Worm (Caenorhabditis elegans) whole organism, young adult: ENCODE results near the gene C33A12.19.

Experiments used
- B0261.1 ChIP-seq: sonication (generic microtip); optimal IDR thresholded peaks from 2 replicates; lab custom pipeline; 2016; ENCODE audit warnings: mild to moderate bottlenecking, missing genetic modification characterization, moderate library complexity, missing compliant biosample characterization
- C06A6.2 ChIP-seq: fragments of 200-800 bp; sonication (Bioruptor generic); conservative IDR thresholded peaks from 2 replicates; pipeline ENCODE4 v1.3.6; 2022; ENCODE audit warnings: missing genetic modification characterization, missing compliant biosample characterization
- F23B12.7 ChIP-seq: sonication (generic microtip); optimal IDR thresholded peaks from 2 replicates; lab custom pipeline; 2017; ENCODE audit warnings: missing genetic modification characterization, mild to moderate bottlenecking, missing compliant biosample characterization, antibody characterized with exemption, moderate library complexity; ENCODE audit not compliant: insufficient read depth
- F33H1.4 ChIP-seq: fragments of 200-800 bp; sonication (Bioruptor generic); IDR thresholded peaks from 2 replicates; pipeline ENCODE4 v1.3.6; 2022; ENCODE audit warnings: missing genetic modification reagents, missing genetic modification characterization, missing compliant biosample characterization
- F55B11.4 ChIP-seq: sonication (generic microtip); optimal IDR thresholded peaks from 2 replicates; lab custom pipeline; 2016; ENCODE audit warnings: missing compliant biosample characterization, missing genetic modification characterization, borderline replicate concordance; ENCODE audit not compliant: insufficient read depth
- F57A8.1 ChIP-seq: fragments of 200-800 bp; sonication (Bioruptor generic); optimal IDR thresholded peaks from 2 replicates; lab custom pipeline; 2018; ENCODE audit warnings: mild to moderate bottlenecking, missing genetic modification characterization, moderate library complexity, missing compliant biosample characterization
- Y53F4B.3 ChIP-seq: fragments of 200-800 bp; sonication (Bioruptor generic); IDR thresholded peaks from 2 replicates; pipeline ENCODE4 v1.3.6; 2022; ENCODE audit warnings: missing genetic modification reagents, missing genetic modification characterization, missing compliant biosample characterization
- Y53G8AR.9 ChIP-seq: fragments of 200-800 bp; sonication (Bioruptor generic); conservative IDR thresholded peaks from 2 replicates; pipeline ENCODE4 v1.3.6; 2022; ENCODE audit warnings: missing genetic modification reagents, missing genetic modification characterization, missing compliant biosample characterization
- Y56A3A.18 ChIP-seq: fragments of 200-800 bp; sonication (Bioruptor generic); IDR thresholded peaks from 2 replicates; pipeline ENCODE4 v1.3.6; 2022; ENCODE audit warnings: missing genetic modification reagents, missing genetic modification characterization, missing compliant biosample characterization
- ama-1 ChIP-seq, 3 experiments: fragments of 150-350 bp in 1 of 3; sonication (generic microtip) in 2 of 3; optimal IDR thresholded peaks; 2 replicates each; lab custom pipeline; 2014 to 2018; ENCODE audit warnings: missing biosample characterization in 2 of 3, missing genetic modification characterization in 2 of 3, missing genetic modification reagents in 2 of 3
- aptf-2 ChIP-seq: fragments of 200-800 bp; sonication (Bioruptor generic); conservative IDR thresholded peaks from 2 replicates; pipeline ENCODE4 v1.3.6; 2022; ENCODE audit warnings: missing genetic modification reagents, missing genetic modification characterization, missing compliant biosample characterization
- atf-7 ChIP-seq: sonication (generic microtip); optimal IDR thresholded peaks from 2 replicates; lab custom pipeline; 2017; ENCODE audit warnings: mild to moderate bottlenecking, missing genetic modification characterization, missing compliant biosample characterization
- attf-3 ChIP-seq: fragments of 200-800 bp; sonication (Bioruptor generic); conservative IDR thresholded peaks from 2 replicates; pipeline ENCODE4 v1.3.6; 2022; ENCODE audit warnings: missing genetic modification reagents, missing genetic modification characterization, missing compliant biosample characterization
- attf-6 ChIP-seq: fragments of 200-800 bp; sonication (Bioruptor generic); IDR thresholded peaks from 2 replicates; pipeline ENCODE4 v1.3.6; 2022; ENCODE audit warnings: missing genetic modification reagents, missing genetic modification characterization, missing compliant biosample characterization
- cebp-1 ChIP-seq, 2 experiments: fragments of 200-800 bp in 1 of 2; sonication (Bioruptor generic) in 1 of 2; sonication (generic microtip) in 1 of 2; IDR thresholded peaks in 1 of 2; optimal IDR thresholded peaks in 1 of 2; 2 replicates each; pipeline versions ENCODE4 v1.3.6 to Lab custom; 2017 to 2022; ENCODE audit warnings: missing compliant biosample characterization in 2 of 2, missing genetic modification characterization in 2 of 2, mild to moderate bottlenecking in 1 of 2, missing genetic modification reagents in 1 of 2, moderate library complexity in 1 of 2
- ceh-100 ChIP-seq: fragments of 200-800 bp; sonication (Bioruptor generic); IDR thresholded peaks from 2 replicates; pipeline ENCODE4 v1.3.6; 2022; ENCODE audit warnings: missing genetic modification reagents, missing genetic modification characterization, missing compliant biosample characterization
- efl-1 ChIP-seq: fragments of 150-350 bp; optimal IDR thresholded peaks from 2 replicates; lab custom pipeline; 2014; ENCODE audit warnings: missing biosample characterization, missing genetic modification reagents, missing genetic modification characterization
- egl-18 ChIP-seq: fragments of 200-800 bp; sonication (Bioruptor generic); IDR thresholded peaks from 2 replicates; pipeline ENCODE4 v1.3.6; 2022; ENCODE audit warnings: missing genetic modification reagents, missing genetic modification characterization, missing compliant biosample characterization
- egl-44 ChIP-seq: fragments of 200-800 bp; sonication (Bioruptor generic); IDR thresholded peaks from 2 replicates; pipeline ENCODE4 v1.3.6; 2022; ENCODE audit warnings: missing genetic modification reagents, missing genetic modification characterization, missing compliant biosample characterization
- ets-4 ChIP-seq: fragments of 200-800 bp; sonication (Bioruptor generic); optimal IDR thresholded peaks from 2 replicates; lab custom pipeline; 2018; ENCODE audit warnings: mild to moderate bottlenecking, missing genetic modification characterization, missing compliant biosample characterization
- hmg-1.2 ChIP-seq: fragments of 200-800 bp; sonication (Bioruptor generic); IDR thresholded peaks from 2 replicates; pipeline ENCODE4 v1.3.6; 2022; ENCODE audit warnings: missing genetic modification reagents, missing genetic modification characterization, missing compliant biosample characterization
- lag-1 ChIP-seq: fragments of 200-800 bp; sonication (Bioruptor generic); IDR thresholded peaks from 2 replicates; pipeline ENCODE4 v1.3.6; 2022; ENCODE audit warnings: missing genetic modification reagents, missing genetic modification characterization, missing compliant biosample characterization
- lin-54 ChIP-seq: fragments of 200-800 bp; sonication (Bioruptor generic); optimal IDR thresholded peaks from 2 replicates; lab custom pipeline; 2018; ENCODE audit warnings: mild to moderate bottlenecking, missing genetic modification characterization, missing compliant biosample characterization
- lsl-1 ChIP-seq: fragments of 200-800 bp; sonication (Bioruptor generic); optimal IDR thresholded peaks from 2 replicates; lab custom pipeline; 2018; ENCODE audit warnings: mild to moderate bottlenecking, missing genetic modification characterization, moderate library complexity, missing compliant biosample characterization
- madf-6 ChIP-seq: fragments of 200-800 bp; sonication (Bioruptor generic); IDR thresholded peaks from 2 replicates; pipeline ENCODE4 v1.3.6; 2022; ENCODE audit warnings: missing genetic modification reagents, missing genetic modification characterization, missing compliant biosample characterization
- madf-8 ChIP-seq: fragments of 200-800 bp; sonication (Bioruptor generic); conservative IDR thresholded peaks from 2 replicates; pipeline ENCODE4 v1.3.6; 2022; ENCODE audit warnings: missing genetic modification reagents, missing genetic modification characterization, missing compliant biosample characterization
- mel-28 ChIP-seq: sonication (generic microtip); optimal IDR thresholded peaks from 2 replicates; lab custom pipeline; 2016; ENCODE audit warnings: borderline replicate concordance, mild to moderate bottlenecking, missing genetic modification characterization, missing compliant biosample characterization
- nhr-80 ChIP-seq: sonication (generic microtip); optimal IDR thresholded peaks from 2 replicates; lab custom pipeline; 2016; ENCODE audit warnings: missing genetic modification characterization, missing compliant biosample characterization
- rcor-1 ChIP-seq: fragments of 200-800 bp; sonication (Bioruptor generic); IDR thresholded peaks from 2 replicates; pipeline ENCODE4 v1.3.6; 2022; ENCODE audit warnings: missing genetic modification reagents, missing genetic modification characterization, missing compliant biosample characterization
- rpc-1 ChIP-seq, 2 experiments: fragments of 150-350 bp in 1 of 2; sonication (generic microtip) in 1 of 2; optimal IDR thresholded peaks; 2 replicates each; lab custom pipeline; 2014 to 2018; ENCODE audit warnings: missing biosample characterization in 1 of 2, missing genetic modification characterization in 1 of 2, missing genetic modification reagents in 1 of 2, missing genotype in 1 of 2
- sdz-38 ChIP-seq: sonication (generic microtip); optimal IDR thresholded peaks from 2 replicates; lab custom pipeline; 2016; ENCODE audit warnings: missing genotype, missing genetic modification characterization, missing compliant biosample characterization
- snpc-4 ChIP-seq, 5 experiments: fragments of 150-350 bp in 1 of 5; sonication (generic microtip) in 4 of 5; optimal IDR thresholded peaks; 2 replicates each; lab custom pipeline; 2014 to 2018; ENCODE audit warnings: missing genetic modification characterization in 5 of 5, missing biosample characterization in 3 of 5, antibody characterized with exemption in 2 of 5, mild to moderate bottlenecking in 2 of 5, missing compliant biosample characterization in 2 of 5, missing genotype in 2 of 5, moderate library complexity in 2 of 5, missing genetic modification reagents in 1 of 5
- tbx-9 ChIP-seq: sonication (generic microtip); optimal IDR thresholded peaks from 2 replicates; lab custom pipeline; 2016; ENCODE audit warnings: borderline replicate concordance, missing genetic modification characterization, inconsistent platforms, missing compliant biosample characterization
- tlf-1 ChIP-seq: fragments of 200-800 bp; sonication (Bioruptor generic); optimal IDR thresholded peaks from 2 replicates; lab custom pipeline; 2018; ENCODE audit warnings: mild to moderate bottlenecking, missing genetic modification characterization, missing compliant biosample characterization
- unc-62 ChIP-seq: fragments of 150-350 bp; optimal IDR thresholded peaks from 2 replicates; lab custom pipeline; 2014; ENCODE audit warnings: missing biosample characterization, missing genetic modification reagents, missing genetic modification characterization
- ztf-22 ChIP-seq: fragments of 200-800 bp; sonication (Bioruptor generic); optimal IDR thresholded peaks from 2 replicates; lab custom pipeline; 2018; ENCODE audit warnings: mild to moderate bottlenecking, missing genetic modification characterization, moderate library complexity, missing compliant biosample characterization

C33A12.19 gene

ce11 chrIV:9480936-9481335 is 35.9 kb upstream of the C33A12.19 start, which contains the start of gene cng-3:
TSS of gene cng-3 (minus strand) at chrIV:9481037.
- TF ChIP-seq nhr-80 (tag; lab: Kevin White, UChicago) (no peak), egl-44 (GFP tag; lab: Robert Waterston, UW) (no peak), hmg-1.2 (GFP tag; lab: Robert Waterston, UW) (no peak), C06A6.2 (GFP tag; lab: Robert Waterston, UW) (no peak), cebp-1 (GFP tag; IDR thresholded peaks at IDR 0.05; lab: Robert Waterston, UW) (no peak), cebp-1 (tag; optimal IDR thresholded peaks at IDR 0.05; lab: Kevin White, UChicago) (no peak), Y53F4B.3 (GFP tag; lab: Robert Waterston, UW) (no peak), Y56A3A.18 (GFP tag; lab: Robert Waterston, UW) (no peak), egl-18 (GFP tag; lab: Robert Waterston, UW) (no peak), aptf-2 (GFP tag; lab: Robert Waterston, UW) (no peak), Y53G8AR.9 (GFP tag; lab: Robert Waterston, UW) (no peak), lsl-1 (GFP tag; lab: Kevin White, UChicago) (no peak), rpc-1 (optimal IDR thresholded peaks at IDR 0.05; lab: Kevin White, UChicago) (no peak), rpc-1 (tag; optimal IDR thresholded peaks at IDR 0.05; lab: Kevin White, UChicago) (no peak), madf-6 (no peak), attf-6 (GFP tag; lab: Robert Waterston, UW) (no peak), atf-7 (tag; lab: Kevin White, UChicago) (no peak), madf-8 (GFP tag; lab: Robert Waterston, UW) (no peak), sdz-38 (no peak), F33H1.4 (no peak)

DNA sequence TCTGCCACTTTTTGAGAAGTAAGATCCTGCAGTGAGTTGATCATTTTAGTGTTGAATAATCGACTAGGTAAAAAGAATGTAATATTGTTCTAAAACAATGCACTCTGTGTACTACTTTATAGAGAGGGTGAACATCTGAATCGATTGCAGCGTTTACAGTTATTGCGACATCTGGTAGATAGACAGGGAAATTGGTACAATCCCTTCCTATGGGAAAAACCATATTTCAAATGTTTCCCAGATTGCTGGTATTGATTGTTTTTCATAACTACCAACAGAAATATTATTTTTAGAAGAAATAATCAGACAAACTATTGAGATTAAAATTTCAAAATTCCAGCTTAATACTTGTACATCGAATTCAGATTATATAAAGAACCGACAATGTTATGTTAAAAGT is 31.8 kb upstream of the C33A12.19 start, which contains the start of gene gadr-2:
gadr-2 (minus strand) TSS at position 101 of the 400 bp plus-strand sequence.
- TF ChIP-seq ama-1 (optimal IDR thresholded peaks at IDR 0.05; lab: Kevin White, UChicago) (no peak), ama-1 (GFP tag; optimal IDR thresholded peaks at IDR 0.05; lab: Kevin White, UChicago) (no peak), ets-4 (GFP tag; lab: Kevin White, UChicago) (no peak), attf-3 (GFP tag; lab: Robert Waterston, UW) (no peak), unc-62 (GFP tag; lab: Kevin White, UChicago) (no peak), tbx-9 (no peak), efl-1 (GFP tag; lab: Kevin White, UChicago) (no peak), ztf-22 (GFP tag; lab: Kevin White, UChicago) (no peak), B0261.1 (tag; lab: Kevin White, UChicago) (no peak), snpc-4 (GFP tag; optimal IDR thresholded peaks at IDR 0.05; lab: Kevin White, UChicago) (no peak), snpc-4 (tag; optimal IDR thresholded peaks at IDR 0.05; lab: Kevin White, UChicago) (no peak), rcor-1 (GFP tag; lab: Robert Waterston, UW) (no peak), F23B12.7 (no peak), F33H1.4 (no peak), F57A8.1 (GFP tag; lab: Kevin White, UChicago) (no peak), atf-7 (tag; lab: Kevin White, UChicago) (no peak)

- no peak for TF ChIP-seq lin-54 (GFP tag; lab: Kevin White, UChicago)
- TF ChIP-seq C06A6.2 (GFP tag; lab: Robert Waterston, UW): no peak
- TF ChIP-seq cebp-1 (GFP tag; IDR thresholded peaks at IDR 0.05; lab: Robert Waterston, UW): no peak
- no peak for TF ChIP-seq cebp-1 (tag; optimal IDR thresholded peaks at IDR 0.05; lab: Kevin White, UChicago)
- TF ChIP-seq lsl-1 (GFP tag; lab: Kevin White, UChicago): no peak
- no peak for TF ChIP-seq ceh-100 (GFP tag; lab: Robert Waterston, UW)
- no peak for TF ChIP-seq lag-1 (GFP tag; lab: Robert Waterston, UW)
- no peak for TF ChIP-seq ama-1 (optimal IDR thresholded peaks at IDR 0.05; lab: Kevin White, UChicago)
- TF ChIP-seq ama-1 (GFP tag; optimal IDR thresholded peaks at IDR 0.05; lab: Kevin White, UChicago): no peak
- no peak for TF ChIP-seq F55B11.4 (tag; lab: Kevin White, UChicago)
- TF ChIP-seq tlf-1 (GFP tag; lab: Kevin White, UChicago): no peak
- TF ChIP-seq mel-28: no peak
Measured at ce11 chrIV:9485972-9486371, 30.8 kb upstream of the C33A12.19 start, which contains the start of gene sru-2. TSS of gene sru-2 (plus strand) at chrIV:9486272.
